Worm (Caenorhabditis elegans) whole organism, L4/young adult: ENCODE data around the gene gly-7.

Source experiments
- W03F9.2 ChIP-seq: fragments of 150-350 bp; optimal IDR thresholded peaks from 2 replicates; lab custom pipeline; 2014; ENCODE audit warnings: missing biosample characterization, missing genetic modification characterization
- dao-5 ChIP-seq: sonication (generic microtip); optimal IDR thresholded peaks from 2 replicates; lab custom pipeline; 2016; ENCODE audit warnings: missing genotype, missing genetic modification characterization, moderate library complexity, missing compliant biosample characterization
- him-1 ChIP-seq: sonication (generic microtip); optimal IDR thresholded peaks from 2 replicates; lab custom pipeline; 2016; ENCODE audit warnings: missing genotype, missing genetic modification reagents, missing genetic modification characterization, missing compliant biosample characterization

Gene gly-7

ce11 chrV:1788157-1788556 is 33.0 kb downstream of the gly-7 start, which contains the start of gene F36H9.2:
Gene F36H9.2, plus strand, starts transcription at chrV:1788457.
- TF ChIP-seq W03F9.2 (no peak), dao-5 (tag; lab: Kevin White, UChicago) (no peak), him-1 (tag; lab: Kevin White, UChicago) (no peak)

- no peak for TF ChIP-seq him-1 (tag; lab: Kevin White, UChicago)
- no peak for TF ChIP-seq dao-5 (tag; lab: Kevin White, UChicago)
- no peak for TF ChIP-seq W03F9.2
These were observed 39.2 kb downstream of the gly-7 start, which contains the start of gene F36H9.5 for ce11 chrV:1781922-1782321. Gene F36H9.5, minus strand, starts transcription at chrV:1782022.

ce11 chrV:1779994-1780393 is 41.1 kb downstream of the gly-7 start:
- TF ChIP-seq him-1 (tag; lab: Kevin White, UChicago): no peak
- no peak for TF ChIP-seq dao-5 (tag; lab: Kevin White, UChicago)
- TF ChIP-seq W03F9.2: no peak

- TF ChIP-seq W03F9.2 (no peak), dao-5 (tag; lab: Kevin White, UChicago) (no peak), him-1 (tag; lab: Kevin White, UChicago) (no peak)
These were observed 42.0 kb downstream of the gly-7 start, which contains the start of gene F36H9.4 for ce11 chrV:1779136-1779535. Gene F36H9.4, minus strand, starts transcription at chrV:1779236.

- no peak for TF ChIP-seq W03F9.2
- TF ChIP-seq him-1 (tag; lab: Kevin White, UChicago): no peak
- TF ChIP-seq dao-5 (tag; lab: Kevin White, UChicago): no peak
These were observed 46.1 kb downstream of the gly-7 start, which contains the start of gene F36H9.7 for ce11 chrV:1774874-1775589. Gene F36H9.7, minus strand, starts transcription at chrV:1774924.

- TF ChIP-seq him-1 (tag; lab: Kevin White, UChicago) (no peak), dao-5 (tag; lab: Kevin White, UChicago) (no peak), W03F9.2 (no peak)
These were observed 48.0 kb downstream of the gly-7 start for ce11 chrV:1773120-1773519.

- TF ChIP-seq W03F9.2: no peak
- no peak for TF ChIP-seq him-1 (tag; lab: Kevin White, UChicago)
- no peak for TF ChIP-seq dao-5 (tag; lab: Kevin White, UChicago)
These were observed 49.4 kb downstream of the gly-7 start, which contains the start of gene dhs-13 for ce11 chrV:1771727-1772126. Gene dhs-13, minus strand, starts transcription at chrV:1771734.

ce11 chrV:1767427-1767826 is 53.7 kb downstream of the gly-7 start:
- no peak for TF ChIP-seq him-1 (tag; lab: Kevin White, UChicago)
- no peak for TF ChIP-seq dao-5 (tag; lab: Kevin White, UChicago)
- TF ChIP-seq W03F9.2: no peak
